Worm (Caenorhabditis elegans) whole organism, mixed stage, embryonic: ENCODE data around the gene Y45G5AL.1.

ENCODE experiments used
- M03D4.4 ChIP-seq: sonication (generic microtip); optimal IDR thresholded peaks from 2 replicates; lab custom pipeline; 2017; ENCODE audit warnings: mild to moderate bottlenecking, missing genetic modification characterization, missing compliant biosample characterization
- ces-1 ChIP-seq: fragments of 150-350 bp; optimal IDR thresholded peaks from 2 replicates; lab custom pipeline; 2014; ENCODE audit warnings: missing biosample characterization, missing genetic modification reagents, missing genetic modification characterization
- elt-1 ChIP-seq: sonication (generic microtip); optimal IDR thresholded peaks from 2 replicates; lab custom pipeline; 2017; ENCODE audit warnings: missing genetic modification characterization, mild to moderate bottlenecking, missing compliant biosample characterization, antibody characterized with exemption, moderate library complexity, borderline replicate concordance; ENCODE audit not compliant: insufficient read depth
- ham-2 ChIP-seq: fragments of 200-800 bp; sonication (Bioruptor generic); optimal IDR thresholded peaks from 2 replicates; lab custom pipeline; 2018; ENCODE audit warnings: mild to moderate bottlenecking, missing genetic modification characterization, missing compliant biosample characterization
- hlh-1 ChIP-seq: fragments of 150-350 bp; optimal IDR thresholded peaks from 2 replicates; lab custom pipeline; 2014; ENCODE audit warnings: missing biosample characterization, missing genetic modification reagents, missing genetic modification characterization
- lin-13 ChIP-seq: fragments of 150-350 bp; optimal IDR thresholded peaks from 2 replicates; lab custom pipeline; 2014; ENCODE audit warnings: missing biosample characterization, missing genetic modification characterization
- lsy-2 ChIP-seq: fragments of 150-350 bp; optimal IDR thresholded peaks from 2 replicates; lab custom pipeline; 2014; ENCODE audit warnings: missing biosample characterization, missing genetic modification characterization
- nhr-12 ChIP-seq: fragments of 150-350 bp; optimal IDR thresholded peaks from 2 replicates; lab custom pipeline; 2014; ENCODE audit warnings: missing biosample characterization, missing genetic modification characterization
- snpc-4 ChIP-seq: fragments of 150-350 bp; optimal IDR thresholded peaks from 2 replicates; lab custom pipeline; 2014; ENCODE audit warnings: missing biosample characterization, missing genetic modification characterization
- sptf-1 ChIP-seq: sonication (generic microtip); optimal IDR thresholded peaks from 2 replicates; lab custom pipeline; 2017; ENCODE audit warnings: mild to moderate bottlenecking, missing genetic modification characterization, moderate library complexity, missing compliant biosample characterization
- unc-39 ChIP-seq: fragments of 150-350 bp; optimal IDR thresholded peaks from 2 replicates; lab custom pipeline; 2014; ENCODE audit warnings: missing biosample characterization, missing genetic modification characterization
- unc-62 ChIP-seq: fragments of 150-350 bp; optimal IDR thresholded peaks from 2 replicates; lab custom pipeline; 2014; ENCODE audit warnings: missing biosample characterization, missing genetic modification reagents, missing genetic modification characterization
- ztf-11 ChIP-seq: fragments of 150-350 bp; optimal IDR thresholded peaks from 2 replicates; lab custom pipeline; 2014; ENCODE audit warnings: missing biosample characterization, missing genetic modification characterization

DNA sequence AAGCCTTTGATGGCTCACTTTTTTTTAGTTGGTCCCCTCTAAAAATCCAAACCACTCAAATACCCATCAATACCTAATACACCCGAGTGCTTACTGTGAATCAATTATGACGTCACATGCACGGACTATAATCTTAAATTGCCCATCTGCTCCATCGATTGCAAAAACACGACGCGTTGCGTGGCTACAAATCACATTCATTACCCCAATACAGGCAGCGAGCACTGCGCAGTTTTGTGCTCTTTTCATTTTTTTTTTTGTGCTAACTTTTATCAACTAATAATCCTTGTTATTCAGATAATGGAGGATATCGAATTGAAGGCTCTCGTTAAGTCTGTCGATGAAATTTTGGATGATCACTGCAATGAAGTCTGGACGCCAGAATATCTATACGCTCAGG, 15.8 kb downstream of the Y45G5AL.1 start, which contains the start of gene Y45G5AM.5:
- TF ChIP-seq lsy-2, result no peak
- TF ChIP-seq sptf-1 (tag; lab: Kevin White, UChicago), result no peak
- TF ChIP-seq lin-13 (tag; lab: Kevin White, UChicago), result no peak
- no peak for TF ChIP-seq ztf-11 (tag; lab: Kevin White, UChicago)
- TF ChIP-seq ces-1 (GFP tag; lab: Kevin White, UChicago), result no peak
- TF ChIP-seq snpc-4, result no peak
- TF ChIP-seq elt-1 (tag; lab: Kevin White, UChicago), result no peak
- no peak for TF ChIP-seq hlh-1 (tag; lab: Kevin White, UChicago)
- no peak for TF ChIP-seq ham-2 (GFP tag; lab: Kevin White, UChicago)
- TF ChIP-seq unc-39, result no peak
- no peak for TF ChIP-seq nhr-12 (tag; lab: Kevin White, UChicago)
- TF ChIP-seq M03D4.4 (tag; lab: Kevin White, UChicago), result no peak
- no peak for TF ChIP-seq unc-62 (GFP tag; lab: Kevin White, UChicago)
